Worm (Caenorhabditis elegans) whole organism, late embryonic: ENCODE measurements around the gene apd-3.

Source experiments
- ama-1 ChIP-seq: fragments of 150-350 bp; optimal IDR thresholded peaks from 2 replicates; lab custom pipeline; 2014
- ceh-19 ChIP-seq: fragments of 200-800 bp; sonication (Bioruptor generic); optimal IDR thresholded peaks from 2 replicates; lab custom pipeline; 2018; ENCODE audit warnings: mild to moderate bottlenecking, missing genetic modification characterization, missing compliant biosample characterization
- ceh-9 ChIP-seq: sonication (generic microtip); optimal IDR thresholded peaks from 2 replicates; lab custom pipeline; 2016; ENCODE audit warnings: mild to moderate bottlenecking, missing genetic modification characterization, inconsistent platforms, missing compliant biosample characterization
- dve-1 ChIP-seq: sonication (generic microtip); optimal IDR thresholded peaks from 2 replicates; lab custom pipeline; 2017; ENCODE audit warnings: antibody characterized with exemption, mild to moderate bottlenecking, missing genetic modification characterization, missing compliant biosample characterization
- sdc-2 ChIP-seq: sonication (generic microtip); optimal IDR thresholded peaks from 2 replicates; lab custom pipeline; 2016; ENCODE audit warnings: missing genotype, missing genetic modification characterization, missing compliant biosample characterization

- TF ChIP-seq ceh-19, result peak; percentile 68
- TF ChIP-seq dve-1 (tag; lab: Kevin White, UChicago), result peak; percentile 88
- TF ChIP-seq ceh-9 (tag; lab: Kevin White, UChicago), result peak; percentile 27
- TF ChIP-seq sdc-2 (tag; lab: Kevin White, UChicago), result peak; percentile 57
- no peak for TF ChIP-seq ama-1 (lab: Kevin White, UChicago)
Observed at ce11 chrII:3518961-3519544, 27.2 kb downstream of the apd-3 start, which contains the start of gene clec-126.
